Fruit fly (Drosophila melanogaster) whole organism, embryonic: Measurements from ENCODE around the gene Dbp73D.

ENCODE experiments used
- Awh ChIP-seq: fragments of 200-800 bp; sonication (Bioruptor generic); IDR thresholded peaks from 2 replicates; pipeline ENCODE4, ENCODE4 v1.3.6; 2022; ENCODE audit warnings: missing biosample characterization, missing genetic modification characterization
- CG10147 ChIP-seq: fragments of 200-800 bp; sonication (Bioruptor generic); optimal IDR thresholded peaks from 2 replicates; lab custom pipeline; 2019; ENCODE audit warnings: missing biosample characterization, mild to moderate bottlenecking, missing genetic modification characterization, moderate library complexity
- CG10366 ChIP-seq: fragments of 200-800 bp; sonication (Bioruptor generic); IDR thresholded peaks from 2 replicates; pipeline ENCODE4 v1.3.6; 2022; ENCODE audit warnings: missing biosample characterization, missing genetic modification characterization
- CG10431 ChIP-seq: fragments of 200-800 bp; sonication (Bioruptor generic); optimal IDR thresholded peaks from 3 replicates; lab custom pipeline; 2018; ENCODE audit warnings: missing biosample characterization, mild to moderate bottlenecking, missing genetic modification characterization
- CG10462 ChIP-seq: fragments of 200-800 bp; sonication (Bioruptor generic); optimal IDR thresholded peaks from 2 replicates; lab custom pipeline; 2016; ENCODE audit warnings: missing biosample characterization, missing genetic modification characterization
- CG10979 ChIP-seq: fragments of 200-800 bp; sonication (Bioruptor generic); optimal IDR thresholded peaks from 2 replicates; lab custom pipeline; 2018; ENCODE audit warnings: missing biosample characterization, mild to moderate bottlenecking, missing genetic modification characterization, moderate library complexity
- CG14050 ChIP-seq: fragments of 200-800 bp; sonication (Bioruptor generic); IDR thresholded peaks from 3 replicates; pipeline ENCODE4 v1.3.6; 2022; ENCODE audit warnings: missing biosample characterization, missing genetic modification characterization
- CG14860 ChIP-seq: fragments of 200-800 bp; sonication (Bioruptor generic); IDR thresholded peaks from 3 replicates; pipeline ENCODE4 v1.3.6; 2022; ENCODE audit warnings: missing biosample characterization, missing genetic modification characterization; ENCODE audit not compliant: partially characterized antibody
- CG14965 ChIP-seq: fragments of 200-800 bp; sonication (Bioruptor generic); optimal IDR thresholded peaks from 2 replicates; lab custom pipeline; 2016; ENCODE audit warnings: missing biosample characterization, missing genetic modification characterization, borderline replicate concordance
- CG17328 ChIP-seq: fragments of 200-800 bp; sonication (Bioruptor generic); IDR thresholded peaks from 2 replicates; pipeline ENCODE4 v1.3.6; 2022; ENCODE audit warnings: missing biosample characterization, missing genetic modification characterization
- CG17568 ChIP-seq: fragments of 200-800 bp; sonication (Bioruptor generic); optimal IDR thresholded peaks from 2 replicates; lab custom pipeline; 2018; ENCODE audit warnings: missing biosample characterization, mild to moderate bottlenecking, missing genetic modification characterization, moderate library complexity
- CG17802 ChIP-seq: fragments of 200-800 bp; sonication (Bioruptor generic); optimal IDR thresholded peaks from 2 replicates; lab custom pipeline; 2018; ENCODE audit warnings: missing biosample characterization, mild to moderate bottlenecking, missing genetic modification characterization, moderate library complexity
- CG2199 ChIP-seq: fragments of 200-800 bp; sonication (Bioruptor generic); IDR thresholded peaks from 3 replicates; pipeline ENCODE4 v1.3.6; 2022; ENCODE audit warnings: missing biosample characterization, missing genetic modification characterization
- CG33213 ChIP-seq: fragments of 200-800 bp; sonication (Bioruptor generic); optimal IDR thresholded peaks from 3 replicates; lab custom pipeline; 2016; ENCODE audit warnings: missing biosample characterization, missing genetic modification characterization
- CG34224 ChIP-seq: fragments of 200-800 bp; sonication (Bioruptor generic); IDR thresholded peaks from 3 replicates; pipeline ENCODE4 v1.3.6; 2022; ENCODE audit warnings: missing biosample characterization, missing genetic modification characterization; ENCODE audit not compliant: partially characterized antibody
- CG8089 ChIP-seq: fragments of 200-800 bp; sonication (Bioruptor generic); optimal IDR thresholded peaks from 3 replicates; lab custom pipeline; 2016; ENCODE audit warnings: missing biosample characterization, missing genetic modification characterization
- CG8281 ChIP-seq: fragments of 200-800 bp; sonication (Bioruptor generic); optimal IDR thresholded peaks from 2 replicates; lab custom pipeline; 2018; ENCODE audit warnings: missing biosample characterization, mild to moderate bottlenecking, missing genetic modification characterization, moderate library complexity
- CG9437 ChIP-seq: fragments of 200-800 bp; sonication (Bioruptor generic); optimal IDR thresholded peaks from 2 replicates; lab custom pipeline; 2018; ENCODE audit warnings: missing biosample characterization, mild to moderate bottlenecking, missing genetic modification characterization
- CTCF ChIP-seq: fragments of 200-800 bp; sonication (Bioruptor generic); optimal IDR thresholded peaks from 2 replicates; lab custom pipeline; 2017; ENCODE audit warnings: missing biosample characterization, mild to moderate bottlenecking, missing genetic modification characterization, moderate library complexity
- Chrac-16 ChIP-seq: fragments of 200-800 bp; sonication (Bioruptor generic); optimal IDR thresholded peaks from 3 replicates; lab custom pipeline; 2016; ENCODE audit warnings: missing biosample characterization, missing genetic modification characterization
- ERR ChIP-seq: fragments of 200-800 bp; sonication (Bioruptor generic); optimal IDR thresholded peaks from 2 replicates; lab custom pipeline; 2016; ENCODE audit warnings: missing biosample characterization, missing genetic modification characterization
- Jarid2 ChIP-seq: fragments of 200-800 bp; sonication (Bioruptor generic); optimal IDR thresholded peaks from 3 replicates; lab custom pipeline; 2017; ENCODE audit warnings: mild to moderate bottlenecking, missing biosample characterization, missing genetic modification reagents, missing genetic modification characterization
- MTF-1 ChIP-seq: fragments of 200-800 bp; sonication (Bioruptor generic); optimal IDR thresholded peaks from 2 replicates; lab custom pipeline; 2018; ENCODE audit warnings: missing biosample characterization, mild to moderate bottlenecking, missing genetic modification characterization, borderline replicate concordance
- Myb ChIP-seq: fragments of 200-800 bp; sonication (Bioruptor generic); optimal IDR thresholded peaks from 2 replicates; lab custom pipeline; 2016; ENCODE audit warnings: missing biosample characterization, missing genetic modification characterization
- Oaz ChIP-seq: fragments of 200-800 bp; sonication (Bioruptor generic); IDR thresholded peaks from 2 replicates; pipeline ENCODE4 v1.3.6; 2022; ENCODE audit warnings: missing biosample characterization, missing genetic modification characterization
- Optix ChIP-seq: fragments of 200-800 bp; sonication (Bioruptor generic); IDR thresholded peaks from 3 replicates; pipeline ENCODE4 v1.3.6; 2022; ENCODE audit warnings: missing biosample characterization, missing genetic modification characterization
- Side ChIP-seq: fragments of 200-800 bp; sonication (Bioruptor generic); optimal IDR thresholded peaks from 2 replicates; lab custom pipeline; 2016; ENCODE audit warnings: missing biosample characterization, missing genetic modification characterization
- Vsx1 ChIP-seq: fragments of 200-800 bp; sonication (Bioruptor generic); optimal IDR thresholded peaks from 2 replicates; lab custom pipeline; 2017; ENCODE audit warnings: missing biosample characterization, mild to moderate bottlenecking, missing genetic modification characterization, missing genetic modification reagents
- ac ChIP-seq: fragments of 200-800 bp; sonication (Bioruptor generic); optimal IDR thresholded peaks from 3 replicates; lab custom pipeline; 2017; ENCODE audit warnings: missing biosample characterization, mild to moderate bottlenecking, missing genetic modification characterization
- az2 ChIP-seq: fragments of 200-800 bp; sonication (Bioruptor generic); optimal IDR thresholded peaks from 3 replicates; lab custom pipeline; 2016; ENCODE audit warnings: missing biosample characterization, missing genetic modification characterization
- bab2 ChIP-seq: fragments of 200-800 bp; sonication (Bioruptor generic); optimal IDR thresholded peaks from 2 replicates; lab custom pipeline; 2016; ENCODE audit warnings: missing biosample characterization, missing genetic modification characterization
- bsh ChIP-seq, 2 experiments: fragments of 200-800 bp; sonication (Bioruptor generic); optimal IDR thresholded peaks; 2 replicates each; lab custom pipeline; 2017 to 2018; ENCODE audit warnings: mild to moderate bottlenecking in 2 of 2, missing biosample characterization in 2 of 2, missing genetic modification characterization in 2 of 2, moderate library complexity in 1 of 2
- caup ChIP-seq: fragments of 200-800 bp; sonication (Bioruptor generic); optimal IDR thresholded peaks from 3 replicates; lab custom pipeline; 2017; ENCODE audit warnings: missing biosample characterization, mild to moderate bottlenecking, missing genetic modification characterization, moderate library complexity; ENCODE audit not compliant: severe bottlenecking
- chn ChIP-seq: fragments of 200-800 bp; sonication (Bioruptor generic); optimal IDR thresholded peaks from 2 replicates; lab custom pipeline; 2016; ENCODE audit warnings: missing biosample characterization, missing genetic modification characterization
- ci ChIP-seq: fragments of 200-800 bp; sonication (Bioruptor generic); IDR thresholded peaks from 3 replicates; pipeline ENCODE4 v1.3.6; 2022; ENCODE audit warnings: missing biosample characterization, missing genetic modification characterization
- crc ChIP-seq: fragments of 200-800 bp; sonication (Bioruptor generic); optimal IDR thresholded peaks from 2 replicates; lab custom pipeline; 2016; ENCODE audit warnings: missing biosample characterization, missing genetic modification characterization
- crol ChIP-seq: fragments of 200-800 bp; sonication (Bioruptor generic); IDR thresholded peaks from 2 replicates; pipeline ENCODE4 v1.3.6; 2022; ENCODE audit warnings: missing biosample characterization, missing genetic modification characterization
- fd64A ChIP-seq: fragments of 200-800 bp; sonication (Bioruptor generic); optimal IDR thresholded peaks from 3 replicates; lab custom pipeline; 2018; ENCODE audit warnings: missing biosample characterization, mild to moderate bottlenecking, missing genetic modification characterization
- fu2 ChIP-seq: fragments of 200-800 bp; sonication (Bioruptor generic); optimal IDR thresholded peaks from 2 replicates; lab custom pipeline; 2016; ENCODE audit warnings: missing biosample characterization, missing genetic modification characterization
- gce ChIP-seq: fragments of 200-800 bp; sonication (Bioruptor generic); IDR thresholded peaks from 3 replicates; pipeline ENCODE4 v1.3.6; 2022; ENCODE audit warnings: missing biosample characterization, missing genetic modification characterization
- gsb ChIP-seq: fragments of 200-800 bp; sonication (Bioruptor generic); IDR thresholded peaks from 2 replicates; pipeline ENCODE4 v1.3.6; 2022; ENCODE audit warnings: missing biosample characterization, missing genetic modification characterization
- hkb ChIP-seq, 2 experiments: fragments of 200-800 bp in 1 of 2; fragments of >200 bp in 1 of 2; sonication (Bioruptor generic) in 1 of 2; IDR thresholded peaks in 1 of 2; optimal IDR thresholded peaks in 1 of 2; 2 replicates each; pipeline versions ENCODE4 v1.3.6 to Lab custom; 2017 to 2022; ENCODE audit warnings: missing biosample characterization in 1 of 2, missing genetic modification characterization in 1 of 2
- jumu ChIP-seq: fragments of 200-800 bp; sonication (Bioruptor generic); optimal IDR thresholded peaks from 3 replicates; lab custom pipeline; 2016; ENCODE audit warnings: missing biosample characterization, missing genetic modification characterization
- lov ChIP-seq, 2 experiments: fragments of 200-800 bp in 1 of 2; fragments of >200 bp in 1 of 2; sonication (Bioruptor generic) in 1 of 2; IDR thresholded peaks in 1 of 2; optimal IDR thresholded peaks in 1 of 2; 2 replicates in 1 of 2; 3 replicates in 1 of 2; pipeline versions ENCODE4 v1.3.6 to Lab custom; 2017 to 2022; ENCODE audit warnings: missing biosample characterization in 1 of 2, missing genetic modification characterization in 1 of 2
- luna ChIP-seq: fragments of 200-800 bp; sonication (Bioruptor generic); optimal IDR thresholded peaks from 2 replicates; lab custom pipeline; 2016; ENCODE audit warnings: missing biosample characterization, missing genetic modification characterization
- odd ChIP-seq: fragments of 200-800 bp; sonication (Bioruptor generic); optimal IDR thresholded peaks from 2 replicates; lab custom pipeline; 2017; ENCODE audit warnings: missing biosample characterization, mild to moderate bottlenecking, missing genetic modification characterization
- stwl ChIP-seq: fragments of 200-800 bp; sonication (Bioruptor generic); optimal IDR thresholded peaks from 3 replicates; lab custom pipeline; 2018; ENCODE audit warnings: missing biosample characterization, mild to moderate bottlenecking, missing genetic modification characterization, moderate library complexity
- tin ChIP-seq: fragments of 200-800 bp; sonication (Bioruptor generic); optimal IDR thresholded peaks from 3 replicates; lab custom pipeline; 2016; ENCODE audit warnings: missing biosample characterization, missing genetic modification characterization
- vnd ChIP-seq: fragments of 200-800 bp; sonication (Bioruptor generic); IDR thresholded peaks from 3 replicates; pipeline ENCODE4 v1.3.6; 2022; ENCODE audit warnings: missing biosample characterization, missing genetic modification characterization; ENCODE audit not compliant: partially characterized antibody
- wek ChIP-seq: fragments of 200-800 bp; sonication (Bioruptor generic); optimal IDR thresholded peaks from 3 replicates; lab custom pipeline; 2018; ENCODE audit warnings: missing biosample characterization, mild to moderate bottlenecking, missing genetic modification characterization, moderate library complexity

Dbp73D gene

DNA sequence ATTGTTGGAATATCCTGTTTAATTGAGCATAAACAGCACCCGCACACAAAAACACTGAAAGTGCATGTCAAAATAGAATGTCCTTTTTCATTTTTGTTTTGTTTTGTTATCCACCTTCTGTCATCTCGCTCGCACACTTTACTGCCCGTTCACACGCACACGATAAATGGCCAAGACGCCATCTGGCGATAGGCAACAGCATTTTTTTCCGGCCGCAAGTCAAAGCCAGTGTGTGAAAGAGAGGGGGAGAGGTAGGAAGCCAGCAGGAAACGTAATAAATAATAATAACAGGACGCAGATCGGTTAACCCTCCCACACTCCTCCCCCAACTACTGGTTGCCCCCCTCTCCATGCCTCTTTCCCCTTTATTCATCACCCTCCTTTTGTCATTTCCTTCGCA lies 39.2 kb upstream of the Dbp73D start:
- TF ChIP-seq MTF-1 (GFP tag; lab: Kevin White, UChicago), result peak; percentile 42
- TF ChIP-seq crol, result peak; percentile 85
- TF ChIP-seq CG33213 (GFP tag; lab: Kevin White, UChicago), result peak; percentile 15
- peak; percentile 32 for TF ChIP-seq Side
- TF ChIP-seq lov (optimal IDR thresholded peaks at IDR 0.05; lab: Kevin White, UChicago), result no peak
- TF ChIP-seq lov (GFP tag; IDR thresholded peaks at IDR 0.05; lab: Robert Waterston, UW), result peak; percentile 57; the same call in 1 of the 3 replicates
- TF ChIP-seq az2, result peak; percentile 28
- TF ChIP-seq CG10147 (GFP tag; lab: Kevin White, UChicago), result no peak
- TF ChIP-seq CG10431 (GFP tag; lab: Kevin White, UChicago), result peak; percentile 34
- peak; percentile 21 for TF ChIP-seq CG10462 (GFP tag; lab: Kevin White, UChicago)
- TF ChIP-seq CG34224 (GFP tag; lab: Robert Waterston, UW), result no peak
- TF ChIP-seq luna (GFP tag; lab: Kevin White, UChicago), result no peak
- TF ChIP-seq Chrac-16 (GFP tag; lab: Kevin White, UChicago), result no peak
- no peak for TF ChIP-seq CG14860 (GFP tag; lab: Robert Waterston, UW)
- peak; percentile 92 for TF ChIP-seq CTCF
- 0 out of 3 replicates have a peak, but pooled peaks have one; percentile 59 for TF ChIP-seq gce (GFP tag; lab: Robert Waterston, UW)
- peak; percentile 13 for TF ChIP-seq caup
- TF ChIP-seq jumu (GFP tag; lab: Kevin White, UChicago), result peak; percentile 3
- peak; percentile 73 for TF ChIP-seq CG10979 (tag; lab: Kevin White, UChicago)
- no peak for TF ChIP-seq bab2 (GFP tag; lab: Kevin White, UChicago)
- TF ChIP-seq ac (GFP tag; lab: Kevin White, UChicago), result peak; percentile 51
- no peak for TF ChIP-seq CG10366 (GFP tag; lab: Robert Waterston, UW)
- peak; percentile 79 for TF ChIP-seq ci (GFP tag; lab: Robert Waterston, UW)
- TF ChIP-seq hkb (optimal IDR thresholded peaks at IDR 0.05; lab: Kevin White, UChicago), result no peak
- peak; percentile 29; the same call in 1 of the 2 replicates for TF ChIP-seq hkb (GFP tag; IDR thresholded peaks at IDR 0.05; lab: Robert Waterston, UW)
- TF ChIP-seq CG2199 (GFP tag; lab: Robert Waterston, UW), result peak; percentile 94
- TF ChIP-seq CG14050 (GFP tag; lab: Robert Waterston, UW), result no peak
- 0 out of 3 replicates have a peak, but pooled peaks have one; percentile 51 for TF ChIP-seq Optix (GFP tag; lab: Robert Waterston, UW)
- TF ChIP-seq stwl (tag; lab: Kevin White, UChicago), result peak; percentile 24
- peak; percentile 47 for TF ChIP-seq CG8089 (GFP tag; lab: Kevin White, UChicago)
- TF ChIP-seq bsh (GFP tag; optimal IDR thresholded peaks at IDR 0.05; lab: Kevin White, UChicago), result peak in 1 of 2 experiments; percentile 11
- peak; percentile 45 for TF ChIP-seq CG17328 (GFP tag; lab: Robert Waterston, UW)
- no peak for TF ChIP-seq ERR (GFP tag; lab: Kevin White, UChicago)
- no peak for TF ChIP-seq fu2 (GFP tag; lab: Kevin White, UChicago)
- TF ChIP-seq CG17802 (tag; lab: Kevin White, UChicago), result peak; percentile 96
- peak; percentile 35 for TF ChIP-seq Jarid2 (GFP tag; lab: Kevin White, UChicago)
- peak; percentile 39 for TF ChIP-seq tin (GFP tag; lab: Kevin White, UChicago)
- TF ChIP-seq vnd (GFP tag; lab: Robert Waterston, UW), result no peak
- 0 out of 2 replicates have a peak, but pooled peaks have one; percentile 19 for TF ChIP-seq Oaz (GFP tag; lab: Robert Waterston, UW)
- TF ChIP-seq CG9437 (GFP tag; lab: Kevin White, UChicago), result peak; percentile 15
- peak; percentile 31 for TF ChIP-seq chn
- TF ChIP-seq gsb, result no peak
- TF ChIP-seq CG14965 (GFP tag; lab: Kevin White, UChicago), result peak; percentile 97
- TF ChIP-seq fd64A, result peak; percentile 68
- no peak for TF ChIP-seq Myb
- TF ChIP-seq CG8281, result peak; percentile 9
- TF ChIP-seq Vsx1 (GFP tag; lab: Kevin White, UChicago), result no peak
- peak; percentile 61 for TF ChIP-seq wek
- TF ChIP-seq odd (GFP tag; lab: Kevin White, UChicago), result peak; percentile 14
- peak; percentile 25 for TF ChIP-seq CG17568 (GFP tag; lab: Kevin White, UChicago)
- peak; percentile 34; the same call in 1 of the 2 replicates for TF ChIP-seq Awh (GFP tag; lab: Robert Waterston, UW)
- TF ChIP-seq crc (GFP tag; lab: Kevin White, UChicago), result no peak
